Fruit fly (Drosophila melanogaster) whole organism, adult: Measurements from ENCODE around the gene CG9676.

Source experiments
- CG11617 ChIP-seq: fragments of 200-800 bp; sonication (Bioruptor generic); optimal IDR thresholded peaks from 2 replicates; lab custom pipeline; 2017; ENCODE audit warnings: mild to moderate bottlenecking, missing biosample characterization, missing genetic modification reagents, missing genetic modification characterization
- CG12768 ChIP-seq: fragments of 200-800 bp; sonication (Bioruptor generic); optimal IDR thresholded peaks from 2 replicates; lab custom pipeline; 2017; ENCODE audit warnings: missing biosample characterization, missing genetic modification characterization, mild to moderate bottlenecking, moderate library complexity, missing genetic modification reagents
- CG14711 ChIP-seq: fragments of 200-800 bp; sonication (Bioruptor generic); optimal IDR thresholded peaks from 2 replicates; lab custom pipeline; 2018; ENCODE audit warnings: missing biosample characterization, mild to moderate bottlenecking, missing genetic modification characterization, moderate library complexity
- CG1620 ChIP-seq: fragments of 200-800 bp; sonication (Bioruptor generic); optimal IDR thresholded peaks from 2 replicates; lab custom pipeline; 2016; ENCODE audit warnings: missing biosample characterization, missing genetic modification characterization
- CG33017 ChIP-seq: fragments of 200-800 bp; sonication (Bioruptor generic); optimal IDR thresholded peaks from 2 replicates; lab custom pipeline; 2018; ENCODE audit warnings: missing biosample characterization, mild to moderate bottlenecking, missing genetic modification characterization, moderate library complexity
- CG5204 ChIP-seq: fragments of 200-800 bp; sonication (Bioruptor generic); optimal IDR thresholded peaks from 2 replicates; lab custom pipeline; 2016; ENCODE audit warnings: missing biosample characterization, missing genetic modification characterization
- CG7045 ChIP-seq: fragments of 200-800 bp; sonication (Bioruptor generic); optimal IDR thresholded peaks from 2 replicates; lab custom pipeline; 2017; ENCODE audit warnings: missing biosample characterization, mild to moderate bottlenecking, missing genetic modification characterization
- CG7101 ChIP-seq: fragments of 200-800 bp; sonication (Bioruptor generic); optimal IDR thresholded peaks from 2 replicates; lab custom pipeline; 2018; ENCODE audit warnings: missing biosample characterization, mild to moderate bottlenecking, missing genetic modification characterization, moderate library complexity
- Clk ChIP-seq: fragments of 200-800 bp; sonication (Bioruptor generic); optimal IDR thresholded peaks from 2 replicates; lab custom pipeline; 2017; ENCODE audit warnings: missing biosample characterization, missing genetic modification characterization
- Crg-1 ChIP-seq: fragments of 200-800 bp; sonication (Bioruptor generic); optimal IDR thresholded peaks from 2 replicates; lab custom pipeline; 2016; ENCODE audit warnings: missing biosample characterization, missing genetic modification characterization
- Hr96 ChIP-seq: fragments of 200-800 bp; sonication (Bioruptor generic); optimal IDR thresholded peaks from 2 replicates; lab custom pipeline; 2016; ENCODE audit warnings: missing biosample characterization, missing genetic modification characterization
- Mnt ChIP-seq: fragments of 200-800 bp; sonication (Bioruptor generic); optimal IDR thresholded peaks from 2 replicates; lab custom pipeline; 2016; ENCODE audit warnings: missing biosample characterization, mild to moderate bottlenecking, missing genetic modification characterization
- bab1 ChIP-seq: fragments of 200-800 bp; sonication (Bioruptor generic); optimal IDR thresholded peaks from 3 replicates; lab custom pipeline; 2019; ENCODE audit warnings: missing biosample characterization, mild to moderate bottlenecking, missing genetic modification characterization, moderate library complexity
- cic ChIP-seq: fragments of 200-800 bp; sonication (Bioruptor generic); optimal IDR thresholded peaks from 2 replicates; lab custom pipeline; 2017; ENCODE audit warnings: missing biosample characterization, mild to moderate bottlenecking, missing genetic modification characterization, moderate library complexity
- cnc ChIP-seq, 2 experiments: fragments of >200 bp; optimal IDR thresholded peaks; 2 replicates each; lab custom pipeline; 2017
- kay ChIP-seq: fragments of 200-800 bp; sonication (Bioruptor generic); peaks from one replicate; lab custom pipeline; 2016; ENCODE audit warnings: missing biosample characterization, missing genetic modification characterization, borderline replicate concordance
- ovo ChIP-seq: fragments of 200-800 bp; sonication (Bioruptor generic); optimal IDR thresholded peaks from 2 replicates; lab custom pipeline; 2016; ENCODE audit warnings: missing biosample characterization, missing genetic modification characterization
- pad ChIP-seq: fragments of 200-800 bp; sonication (Bioruptor generic); optimal IDR thresholded peaks from 3 replicates; lab custom pipeline; 2017; ENCODE audit warnings: missing biosample characterization, missing genetic modification characterization, mild to moderate bottlenecking, moderate library complexity, missing genetic modification reagents
- tj ChIP-seq: fragments of 200-800 bp; sonication (Bioruptor generic); optimal IDR thresholded peaks from 3 replicates; lab custom pipeline; 2017; ENCODE audit warnings: missing biosample characterization, mild to moderate bottlenecking, missing genetic modification characterization, moderate library complexity
- toe ChIP-seq: fragments of 200-800 bp; sonication (Bioruptor generic); optimal IDR thresholded peaks from 2 replicates; lab custom pipeline; 2016; ENCODE audit warnings: missing biosample characterization, missing genetic modification characterization

CG9676 gene

dm6 chrX:16724544-16724943 lies 24.6 kb upstream of the CG9676 start:
- TF ChIP-seq kay (GFP tag; lab: Kevin White, UChicago) = no peak
- peak; percentile 93 for TF ChIP-seq tj (GFP tag; lab: Kevin White, UChicago)
- peak; percentile 3 for TF ChIP-seq bab1 (GFP tag; lab: Kevin White, UChicago)

- TF ChIP-seq Crg-1 (GFP tag; lab: Kevin White, UChicago) = no peak
- TF ChIP-seq CG14711 (tag; lab: Kevin White, UChicago) = no peak
- peak; percentile 32 for TF ChIP-seq CG11617 (GFP tag; lab: Kevin White, UChicago)
- TF ChIP-seq cic (GFP tag; lab: Kevin White, UChicago) = no peak
- peak; percentile 52 for TF ChIP-seq CG7101
- no peak for TF ChIP-seq ovo (GFP tag; lab: Kevin White, UChicago)
- peak; percentile 5 for TF ChIP-seq toe (GFP tag; lab: Kevin White, UChicago)
- no peak for TF ChIP-seq CG1620
- no peak for TF ChIP-seq tj (GFP tag; lab: Kevin White, UChicago)
- no peak for TF ChIP-seq CG7045 (GFP tag; lab: Kevin White, UChicago)
- TF ChIP-seq CG33017 (tag; lab: Kevin White, UChicago) = peak; percentile 22
- peak; percentile 43 for TF ChIP-seq bab1 (GFP tag; lab: Kevin White, UChicago)
- TF ChIP-seq Clk (GFP tag; lab: Kevin White, UChicago) = no peak
- TF ChIP-seq Hr96 (GFP tag; lab: Kevin White, UChicago) = no peak
- no peak for TF ChIP-seq CG12768 (GFP tag; lab: Kevin White, UChicago)
- peak; percentile 21 for TF ChIP-seq CG5204
- peak; percentile 63 for TF ChIP-seq pad (GFP tag; lab: Kevin White, UChicago)
- TF ChIP-seq Mnt (GFP tag; lab: Kevin White, UChicago) = no peak
- TF ChIP-seq cnc (optimal IDR thresholded peaks at IDR 0.05; lab: Kevin White, UChicago) = no peak
- no peak for TF ChIP-seq kay (GFP tag; lab: Kevin White, UChicago)
Observed at dm6 chrX:16723203-16724173, 23.5 kb upstream of the CG9676 start.

- TF ChIP-seq tj (GFP tag; lab: Kevin White, UChicago) (peak; percentile 74), bab1 (GFP tag; lab: Kevin White, UChicago) (peak; percentile 1), pad (GFP tag; lab: Kevin White, UChicago) (no peak)
Observed at dm6 chrX:16721168-16721567, 21.2 kb upstream of the CG9676 start, which contains the start of the genes CG32572 and CG34325. Gene CG32572 (plus strand): TSS chrX:16721183. Gene CG34325 (minus strand): TSS chrX:16721411.

dm6 chrX:16718169-16718723 lies 18.3 kb upstream of the CG9676 start:
- TF ChIP-seq tj (GFP tag; lab: Kevin White, UChicago) (peak; percentile 98), cnc (optimal IDR thresholded peaks at IDR 0.05; lab: Kevin White, UChicago) (no peak), kay (GFP tag; lab: Kevin White, UChicago) (no peak), CG12768 (GFP tag; lab: Kevin White, UChicago) (no peak), CG1620 (no peak), CG11617 (GFP tag; lab: Kevin White, UChicago) (no peak), CG7045 (GFP tag; lab: Kevin White, UChicago) (no peak), ovo (GFP tag; lab: Kevin White, UChicago) (no peak), cic (GFP tag; lab: Kevin White, UChicago) (peak; percentile 37), Hr96 (GFP tag; lab: Kevin White, UChicago) (no peak), CG7101 (no peak), CG14711 (tag; lab: Kevin White, UChicago) (no peak), pad (GFP tag; lab: Kevin White, UChicago) (no peak), Crg-1 (GFP tag; lab: Kevin White, UChicago) (no peak), Mnt (GFP tag; lab: Kevin White, UChicago) (no peak), CG33017 (tag; lab: Kevin White, UChicago) (peak; percentile 5), CG5204 (no peak), toe (GFP tag; lab: Kevin White, UChicago) (no peak), Clk (GFP tag; lab: Kevin White, UChicago) (no peak), bab1 (GFP tag; lab: Kevin White, UChicago) (no peak)

- no peak for TF ChIP-seq Crg-1 (GFP tag; lab: Kevin White, UChicago)
- no peak for TF ChIP-seq cnc (optimal IDR thresholded peaks at IDR 0.05; lab: Kevin White, UChicago)
- TF ChIP-seq ovo (GFP tag; lab: Kevin White, UChicago) = no peak
- no peak for TF ChIP-seq CG11617 (GFP tag; lab: Kevin White, UChicago)
- TF ChIP-seq CG33017 (tag; lab: Kevin White, UChicago) = no peak
- TF ChIP-seq CG5204 = no peak
- no peak for TF ChIP-seq CG7045 (GFP tag; lab: Kevin White, UChicago)
- no peak for TF ChIP-seq Hr96 (GFP tag; lab: Kevin White, UChicago)
- no peak for TF ChIP-seq CG12768 (GFP tag; lab: Kevin White, UChicago)
Observed at dm6 chrX:16716649-16717048, 16.7 kb upstream of the CG9676 start.
